Worm (Caenorhabditis elegans): ENCODE data around the gene clec-172.

DNA sequence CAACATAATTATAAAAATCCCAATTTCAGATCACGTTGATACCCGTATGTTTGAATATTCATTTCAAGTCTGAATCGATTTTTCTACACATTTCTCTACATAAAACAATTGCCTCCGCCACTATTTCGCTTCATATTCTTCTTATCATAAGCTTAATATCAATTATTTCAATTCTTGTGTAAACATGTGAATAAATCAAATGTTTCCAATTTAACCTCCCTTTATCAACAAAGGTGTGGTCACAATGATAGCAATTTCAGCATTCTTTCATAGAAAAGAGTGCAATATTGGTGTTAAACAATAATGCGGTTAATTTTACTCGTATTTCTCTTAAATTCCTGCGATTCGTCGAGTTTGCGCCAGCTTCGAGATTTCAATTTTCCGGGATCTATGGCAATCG is 43.5 kb upstream of the clec-172 start, which contains the start of gene Y41D4B.17:
- TF ChIP-seq fkh-10 (GFP tag; optimal IDR thresholded peaks at IDR 0.05) (no peak), ceh-19 (GFP tag; optimal IDR thresholded peaks at IDR 0.05) (no peak), elt-2 (tag; optimal IDR thresholded peaks at IDR 0.05) (no peak), ttx-3 (tag; optimal IDR thresholded peaks at IDR 0.05) (no peak), dve-1 (tag; optimal IDR thresholded peaks at IDR 0.05) (no peak)

Data from whole organism, late embryonic.